Worm (Caenorhabditis elegans) whole organism, mixed stage, embryonic: ENCODE measurements around the gene wht-1.
A peak's percentile ranks its signal among the peaks of the same experiment; 100 is the strongest.

Experiments used
- M03D4.4 ChIP-seq: sonication (generic microtip); optimal IDR thresholded peaks from 2 replicates; lab custom pipeline; 2017; ENCODE audit warnings: mild to moderate bottlenecking, missing genetic modification characterization, missing compliant biosample characterization
- bed-3 ChIP-seq: fragments of 200-800 bp; sonication (Bioruptor generic); optimal IDR thresholded peaks from 3 replicates; lab custom pipeline; 2018; ENCODE audit warnings: mild to moderate bottlenecking, missing genetic modification characterization, moderate library complexity, missing compliant biosample characterization
- ceh-39 ChIP-seq: fragments of 150-350 bp; optimal IDR thresholded peaks from 2 replicates; lab custom pipeline; 2014; ENCODE audit warnings: missing biosample characterization, missing genetic modification characterization
- ceh-43 ChIP-seq: fragments of 200-800 bp; sonication (Bioruptor generic); optimal IDR thresholded peaks from 2 replicates; lab custom pipeline; 2018; ENCODE audit warnings: mild to moderate bottlenecking, missing genetic modification characterization, moderate library complexity, missing compliant biosample characterization
- ceh-83 ChIP-seq: fragments of 200-800 bp; sonication (Bioruptor generic); optimal IDR thresholded peaks from 2 replicates; lab custom pipeline; 2018; ENCODE audit warnings: mild to moderate bottlenecking, missing genetic modification characterization, missing compliant biosample characterization
- ces-1 ChIP-seq: fragments of 150-350 bp; optimal IDR thresholded peaks from 2 replicates; lab custom pipeline; 2014; ENCODE audit warnings: missing biosample characterization, missing genetic modification reagents, missing genetic modification characterization
- cnd-1 ChIP-seq: fragments of 200-800 bp; sonication (Bioruptor generic); optimal IDR thresholded peaks from 2 replicates; lab custom pipeline; 2018; ENCODE audit warnings: mild to moderate bottlenecking, missing genetic modification characterization, missing compliant biosample characterization
- drap-1 ChIP-seq: fragments of 200-800 bp; sonication (Bioruptor generic); optimal IDR thresholded peaks from 3 replicates; lab custom pipeline; 2018; ENCODE audit warnings: mild to moderate bottlenecking, missing genetic modification characterization, missing compliant biosample characterization
- elt-1 ChIP-seq: sonication (generic microtip); optimal IDR thresholded peaks from 2 replicates; lab custom pipeline; 2017; ENCODE audit warnings: missing genetic modification characterization, mild to moderate bottlenecking, missing compliant biosample characterization, antibody characterized with exemption, moderate library complexity, borderline replicate concordance; ENCODE audit not compliant: insufficient read depth
- elt-3 ChIP-seq: fragments of 150-350 bp; optimal IDR thresholded peaks from 2 replicates; lab custom pipeline; 2014; ENCODE audit warnings: missing biosample characterization, missing genetic modification characterization
- flh-1 ChIP-seq: fragments of 200-800 bp; sonication (Bioruptor generic); optimal IDR thresholded peaks from 2 replicates; lab custom pipeline; 2018; ENCODE audit warnings: mild to moderate bottlenecking, missing genetic modification characterization, moderate library complexity, missing compliant biosample characterization
- lin-32 ChIP-seq: fragments of 200-800 bp; sonication (Bioruptor generic); optimal IDR thresholded peaks from 2 replicates; lab custom pipeline; 2018; ENCODE audit warnings: mild to moderate bottlenecking, missing genetic modification characterization, missing compliant biosample characterization
- lsy-2 ChIP-seq: fragments of 150-350 bp; optimal IDR thresholded peaks from 2 replicates; lab custom pipeline; 2014; ENCODE audit warnings: missing biosample characterization, missing genetic modification characterization
- mab-5 ChIP-seq: fragments of 150-350 bp; optimal IDR thresholded peaks from 2 replicates; lab custom pipeline; 2014; ENCODE audit warnings: missing biosample characterization, missing genetic modification characterization
- mep-1 ChIP-seq: fragments of 150-350 bp; optimal IDR thresholded peaks from 2 replicates; lab custom pipeline; 2017; ENCODE audit warnings: missing biosample characterization, missing genetic modification reagents, missing genetic modification characterization, inconsistent platforms
- mls-2 ChIP-seq: sonication (generic microtip); optimal IDR thresholded peaks from 2 replicates; lab custom pipeline; 2016; ENCODE audit warnings: mild to moderate bottlenecking, missing genetic modification characterization, moderate library complexity, missing compliant biosample characterization
- nhr-12 ChIP-seq: fragments of 150-350 bp; optimal IDR thresholded peaks from 2 replicates; lab custom pipeline; 2014; ENCODE audit warnings: missing biosample characterization, missing genetic modification characterization
- nhr-2 ChIP-seq: fragments of 150-350 bp; optimal IDR thresholded peaks from 2 replicates; lab custom pipeline; 2014; ENCODE audit warnings: missing biosample characterization, missing genetic modification characterization
- nhr-28 ChIP-seq: fragments of 150-350 bp; optimal IDR thresholded peaks from 2 replicates; lab custom pipeline; 2014; ENCODE audit warnings: missing biosample characterization, missing genetic modification characterization
- nhr-76 ChIP-seq: sonication (generic microtip); optimal IDR thresholded peaks from 2 replicates; lab custom pipeline; 2017; ENCODE audit warnings: missing biosample characterization, missing genetic modification characterization
- pha-4 ChIP-seq: fragments of 150-350 bp; optimal IDR thresholded peaks from 2 replicates; lab custom pipeline; 2018; ENCODE audit warnings: missing biosample characterization, missing genetic modification reagents, missing genetic modification characterization
- snpc-4 ChIP-seq: fragments of 150-350 bp; optimal IDR thresholded peaks from 2 replicates; lab custom pipeline; 2014; ENCODE audit warnings: missing biosample characterization, missing genetic modification characterization
- sptf-1 ChIP-seq: sonication (generic microtip); optimal IDR thresholded peaks from 2 replicates; lab custom pipeline; 2017; ENCODE audit warnings: mild to moderate bottlenecking, missing genetic modification characterization, moderate library complexity, missing compliant biosample characterization
- tbx-8 ChIP-seq: fragments of 200-800 bp; sonication (Bioruptor generic); optimal IDR thresholded peaks from 2 replicates; lab custom pipeline; 2018; ENCODE audit warnings: mild to moderate bottlenecking, missing genetic modification characterization, moderate library complexity, missing compliant biosample characterization
- unc-120 ChIP-seq: sonication (generic microtip); optimal IDR thresholded peaks from 2 replicates; lab custom pipeline; 2017; ENCODE audit warnings: missing genetic modification characterization, missing compliant biosample characterization; ENCODE audit not compliant: poor library complexity, severe bottlenecking
- unc-39 ChIP-seq: fragments of 150-350 bp; optimal IDR thresholded peaks from 2 replicates; lab custom pipeline; 2014; ENCODE audit warnings: missing biosample characterization, missing genetic modification characterization
- unc-62 ChIP-seq: fragments of 150-350 bp; optimal IDR thresholded peaks from 2 replicates; lab custom pipeline; 2014; ENCODE audit warnings: missing biosample characterization, missing genetic modification reagents, missing genetic modification characterization
- zip-8 ChIP-seq: fragments of 150-350 bp; optimal IDR thresholded peaks from 2 replicates; lab custom pipeline; 2014; ENCODE audit warnings: missing biosample characterization, missing genetic modification characterization
- ztf-11 ChIP-seq: fragments of 150-350 bp; optimal IDR thresholded peaks from 2 replicates; lab custom pipeline; 2014; ENCODE audit warnings: missing biosample characterization, missing genetic modification characterization

wht-1 gene

ce11 chrIII:6123647-6124046 lies 36.1 kb upstream of the wht-1 start:
- peak; percentile 1 for TF ChIP-seq unc-120 (tag; lab: Kevin White, UChicago)
- no peak for TF ChIP-seq sptf-1 (tag; lab: Kevin White, UChicago)

ce11 chrIII:6120990-6121389 lies 33.4 kb upstream of the wht-1 start:
- no peak for TF ChIP-seq ztf-11 (tag; lab: Kevin White, UChicago)
- TF ChIP-seq unc-39 (tag; lab: Kevin White, UChicago): no peak
- TF ChIP-seq nhr-12 (tag; lab: Kevin White, UChicago): no peak
- TF ChIP-seq lin-32 (GFP tag; lab: Kevin White, UChicago): no peak
- TF ChIP-seq nhr-28 (tag; lab: Kevin White, UChicago): no peak
- no peak for TF ChIP-seq mls-2 (tag; lab: Kevin White, UChicago)
- TF ChIP-seq ceh-83 (GFP tag; lab: Kevin White, UChicago): no peak
- TF ChIP-seq elt-3 (tag; lab: Kevin White, UChicago): no peak
- no peak for TF ChIP-seq unc-120 (tag; lab: Kevin White, UChicago)
- no peak for TF ChIP-seq elt-1 (tag; lab: Kevin White, UChicago)
- TF ChIP-seq flh-1 (GFP tag; lab: Kevin White, UChicago): no peak
- TF ChIP-seq tbx-8 (GFP tag; lab: Kevin White, UChicago): no peak
- TF ChIP-seq ces-1 (GFP tag; lab: Kevin White, UChicago): no peak
- no peak for TF ChIP-seq ceh-43
- TF ChIP-seq pha-4 (tag; lab: Kevin White, UChicago): no peak
- no peak for TF ChIP-seq drap-1 (GFP tag; lab: Kevin White, UChicago)

ce11 chrIII:6118320-6118719 lies 30.8 kb upstream of the wht-1 start, which contains the start of gene kin-18:
TSS of gene kin-18 (plus strand) at chrIII:6118620.
- no peak for TF ChIP-seq M03D4.4 (tag; lab: Kevin White, UChicago)
- TF ChIP-seq ceh-43: no peak

- no peak for TF ChIP-seq lsy-2 (tag; lab: Kevin White, UChicago)
- no peak for TF ChIP-seq mep-1 (tag; lab: Kevin White, UChicago)
- TF ChIP-seq zip-8 (tag; lab: Kevin White, UChicago): no peak
- no peak for TF ChIP-seq pha-4 (tag; lab: Kevin White, UChicago)
- TF ChIP-seq tbx-8 (GFP tag; lab: Kevin White, UChicago): no peak
- no peak for TF ChIP-seq bed-3 (GFP tag; lab: Kevin White, UChicago)
- TF ChIP-seq snpc-4: no peak
- TF ChIP-seq unc-120 (tag; lab: Kevin White, UChicago): no peak
- no peak for TF ChIP-seq drap-1 (GFP tag; lab: Kevin White, UChicago)
- no peak for TF ChIP-seq ces-1 (GFP tag; lab: Kevin White, UChicago)
- TF ChIP-seq mls-2 (tag; lab: Kevin White, UChicago): no peak
- no peak for TF ChIP-seq nhr-76
- TF ChIP-seq flh-1 (GFP tag; lab: Kevin White, UChicago): no peak
- TF ChIP-seq mab-5 (tag; lab: Kevin White, UChicago): no peak
- no peak for TF ChIP-seq ceh-39
These were observed 29.4 kb upstream of the wht-1 start for ce11 chrIII:6116981-6117380.

ce11 chrIII:6116281-6116886 lies 28.8 kb upstream of the wht-1 start, which contains the start of gene nmt-1:
TSS of gene nmt-1 (minus strand) at chrIII:6116331.
- TF ChIP-seq cnd-1 (no peak), ces-1 (GFP tag; lab: Kevin White, UChicago) (peak; percentile 73), unc-62 (GFP tag; lab: Kevin White, UChicago) (no peak), nhr-2 (tag; lab: Kevin White, UChicago) (no peak), lsy-2 (tag; lab: Kevin White, UChicago) (peak; percentile 53), mep-1 (tag; lab: Kevin White, UChicago) (peak; percentile 19)

- TF ChIP-seq mab-5 (tag; lab: Kevin White, UChicago) (no peak), ces-1 (GFP tag; lab: Kevin White, UChicago) (peak; percentile 88), lsy-2 (tag; lab: Kevin White, UChicago) (no peak)
- TF ChIP-seq, all 35 proteins: peak for 1
These were observed 22.6 kb upstream of the wht-1 start for ce11 chrIII:6110187-6110586.
